Fruit fly (Drosophila melanogaster): ENCODE data around the gene CG7884.

DNA sequence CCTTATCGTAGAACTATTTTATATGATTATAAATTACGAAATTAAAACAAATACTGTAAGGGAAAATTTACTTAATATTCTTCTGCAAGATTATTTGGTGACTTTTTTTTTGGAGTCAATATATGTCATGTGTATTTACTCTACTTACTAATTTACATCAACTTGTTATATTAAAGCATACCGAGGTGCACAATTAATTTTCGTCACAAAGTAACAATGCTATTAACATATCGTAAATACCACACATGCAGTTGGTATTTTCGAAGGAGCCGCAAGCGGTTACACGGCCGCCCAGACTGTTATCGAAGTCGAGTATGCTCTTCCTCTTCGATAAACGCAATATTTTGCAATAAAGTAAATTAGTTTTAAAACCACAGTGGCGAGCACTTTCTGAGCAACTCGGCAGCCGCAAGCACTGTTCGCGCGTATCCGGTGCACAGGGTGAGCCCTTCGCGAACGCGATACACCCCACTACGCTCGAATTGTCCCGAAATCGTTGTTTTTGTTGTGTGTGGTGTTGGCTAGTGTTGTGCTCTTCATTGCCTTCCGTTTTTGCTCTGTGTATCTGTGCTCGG is 41.2 kb downstream of the CG7884 start, which contains the start of gene Vav:
- TF ChIP-seq az2 (GFP tag; optimal IDR thresholded peaks at IDR 0.05) = no peak
- no peak for TF ChIP-seq NK7.1 (GFP tag; optimal IDR thresholded peaks at IDR 0.05)
- no peak for TF ChIP-seq E2f1 (GFP tag; IDR thresholded peaks at IDR 0.05)
- TF ChIP-seq CG18599 (GFP tag; optimal IDR thresholded peaks at IDR 0.05) = no peak
- TF ChIP-seq CG1602 (GFP tag; optimal IDR thresholded peaks at IDR 0.05) = no peak
- TF ChIP-seq Dek (tag; optimal IDR thresholded peaks at IDR 0.05) = no peak
- TF ChIP-seq Dll (GFP tag; IDR thresholded peaks at IDR 0.05; ENCODE audit: partially characterized antibody) = no peak

Measured in whole organism, embryonic.